Fruit fly (Drosophila melanogaster): ENCODE measurements around the gene CG9727.

DNA sequence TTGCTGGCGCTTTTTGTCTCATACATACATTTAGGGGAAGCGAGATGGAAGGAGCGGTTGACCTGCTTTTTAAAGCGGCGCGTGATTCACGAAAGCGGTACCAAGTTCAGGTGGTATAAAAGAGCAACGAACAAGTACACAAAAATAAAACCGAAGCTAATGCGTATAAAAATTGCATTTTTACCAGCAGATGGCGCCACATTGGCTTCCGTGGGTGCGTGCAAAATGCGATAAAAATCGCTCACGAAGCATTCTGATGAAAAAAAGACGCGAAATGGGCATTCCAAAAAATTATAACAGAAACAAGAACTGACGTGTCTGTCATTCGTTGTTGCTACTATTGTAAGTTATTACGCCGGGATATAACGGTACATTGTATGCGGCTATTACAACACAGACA is 33.3 kb downstream of the CG9727 start:
- TF ChIP-seq inv (GFP tag; IDR thresholded peaks at IDR 0.05; ENCODE audit: partially characterized antibody), result no peak
- TF ChIP-seq h (optimal IDR thresholded peaks at IDR 0.05), result no peak
- no peak for TF ChIP-seq CG11723 (GFP tag; optimal IDR thresholded peaks at IDR 0.05)
- TF ChIP-seq phol (tag; optimal IDR thresholded peaks at IDR 0.05), result no peak
- no peak for TF ChIP-seq Gug (GFP tag; IDR thresholded peaks at IDR 0.05)
- no peak for TF ChIP-seq CG34422 (GFP tag; IDR thresholded peaks at IDR 0.05)
- no peak for TF ChIP-seq CG31224 (GFP tag; IDR thresholded peaks at IDR 0.05)
- no peak for TF ChIP-seq Rfx (GFP tag; IDR thresholded peaks at IDR 0.05)
- no peak for TF ChIP-seq Hsf (GFP tag; optimal IDR thresholded peaks at IDR 0.05)
- no peak for TF ChIP-seq CG12299 (tag; optimal IDR thresholded peaks at IDR 0.05)
- TF ChIP-seq CG8478 (optimal IDR thresholded peaks at IDR 0.05), result no peak

Measured in whole organism, embryonic.